Fruit fly (Drosophila melanogaster) whole organism, embryonic: ENCODE data around the gene Polr1D.
A peak's percentile ranks its signal among the peaks of the same experiment; 100 is the strongest.

Experiments used
- Ada2b ChIP-seq: fragments of 200-800 bp; sonication (Bioruptor generic); IDR thresholded peaks from 2 replicates; pipeline ENCODE4 v1.3.6; 2022; ENCODE audit warnings: missing biosample characterization, missing genetic modification characterization
- CG10543 ChIP-seq: fragments of 200-800 bp; sonication (Bioruptor generic); optimal IDR thresholded peaks from 3 replicates; lab custom pipeline; 2017; ENCODE audit warnings: missing biosample characterization, mild to moderate bottlenecking, missing genetic modification characterization, moderate library complexity
- CG11723 ChIP-seq: fragments of 200-800 bp; sonication (Bioruptor generic); optimal IDR thresholded peaks from 2 replicates; lab custom pipeline; 2017; ENCODE audit warnings: missing biosample characterization, mild to moderate bottlenecking, missing genetic modification characterization
- CG12391 ChIP-seq: fragments of 200-800 bp; sonication (Bioruptor generic); optimal IDR thresholded peaks from 3 replicates; lab custom pipeline; 2018; ENCODE audit warnings: missing biosample characterization, mild to moderate bottlenecking, missing genetic modification characterization, moderate library complexity
- CG13775 ChIP-seq: fragments of 200-800 bp; sonication (Bioruptor generic); optimal IDR thresholded peaks from 3 replicates; lab custom pipeline; 2017; ENCODE audit warnings: missing biosample characterization, mild to moderate bottlenecking, missing genetic modification characterization
- CG14014 ChIP-seq: fragments of 200-800 bp; sonication (Bioruptor generic); IDR thresholded peaks from 2 replicates; pipeline ENCODE4 v1.3.6; 2022; ENCODE audit warnings: missing biosample characterization, missing genetic modification characterization
- CG15479 ChIP-seq: fragments of 200-800 bp; sonication (Bioruptor generic); optimal IDR thresholded peaks from 3 replicates; lab custom pipeline; 2019; ENCODE audit warnings: missing biosample characterization, mild to moderate bottlenecking, missing genetic modification characterization, moderate library complexity
- CG15514 ChIP-seq: fragments of 200-800 bp; sonication (Bioruptor generic); optimal IDR thresholded peaks from 3 replicates; lab custom pipeline; 2017; ENCODE audit warnings: missing biosample characterization, missing genetic modification characterization, mild to moderate bottlenecking, moderate library complexity, missing genetic modification reagents
- CG16863 ChIP-seq: fragments of 200-800 bp; sonication (Bioruptor generic); optimal IDR thresholded peaks from 3 replicates; lab custom pipeline; 2016; ENCODE audit warnings: missing biosample characterization, missing genetic modification characterization
- CG2712 ChIP-seq: fragments of 200-800 bp; optimal IDR thresholded peaks from 3 replicates; lab custom pipeline; 2019; ENCODE audit warnings: missing biosample characterization, mild to moderate bottlenecking, missing genetic modification characterization, moderate library complexity
- CG2889 ChIP-seq: fragments of 200-800 bp; sonication (Bioruptor generic); IDR thresholded peaks from 3 replicates; pipeline ENCODE4 v1.3.6; 2022; ENCODE audit warnings: missing biosample characterization, missing genetic modification characterization
- CG3065 ChIP-seq: fragments of 200-800 bp; sonication (Bioruptor generic); optimal IDR thresholded peaks from 2 replicates; lab custom pipeline; 2016; ENCODE audit warnings: missing biosample characterization, missing genetic modification characterization
- CG34224 ChIP-seq: fragments of 200-800 bp; sonication (Bioruptor generic); IDR thresholded peaks from 3 replicates; pipeline ENCODE4 v1.3.6; 2022; ENCODE audit warnings: missing biosample characterization, missing genetic modification characterization; ENCODE audit not compliant: partially characterized antibody
- CG3726 ChIP-seq: fragments of 200-800 bp; sonication (Bioruptor generic); IDR thresholded peaks from 3 replicates; pipeline ENCODE4, ENCODE4 v1.3.6; 2022; ENCODE audit warnings: missing biosample characterization, missing genetic modification characterization
- CG42726 ChIP-seq: fragments of 200-800 bp; sonication (Bioruptor generic); IDR thresholded peaks from 2 replicates; pipeline ENCODE4 v1.3.6; 2022; ENCODE audit warnings: missing biosample characterization, missing genetic modification characterization; ENCODE audit not compliant: partially characterized antibody
- CG6175 ChIP-seq: fragments of 200-800 bp; sonication (Bioruptor generic); IDR thresholded peaks from 3 replicates; pipeline ENCODE4 v1.3.6; 2022; ENCODE audit warnings: missing biosample characterization, missing genetic modification characterization
- CG9797 ChIP-seq: fragments of 200-800 bp; sonication (Bioruptor generic); optimal IDR thresholded peaks from 3 replicates; lab custom pipeline; 2018; ENCODE audit warnings: missing biosample characterization, mild to moderate bottlenecking, missing genetic modification characterization
- CG9876 ChIP-seq: fragments of 200-800 bp; sonication (Bioruptor generic); optimal IDR thresholded peaks from 2 replicates; lab custom pipeline; 2016; ENCODE audit warnings: missing biosample characterization, missing genetic modification characterization
- CHES-1-like ChIP-seq: fragments of 200-800 bp; sonication (Bioruptor generic); optimal IDR thresholded peaks from 2 replicates; lab custom pipeline; 2016; ENCODE audit warnings: missing biosample characterization, missing genetic modification characterization
- Gug ChIP-seq: fragments of 200-800 bp; sonication (Bioruptor generic); IDR thresholded peaks from 4 replicates; pipeline ENCODE4 v1.3.6; 2022; ENCODE audit warnings: missing biosample characterization, missing genetic modification characterization
- Hmx ChIP-seq: fragments of 200-800 bp; sonication (Bioruptor generic); optimal IDR thresholded peaks from 2 replicates; lab custom pipeline; 2016; ENCODE audit warnings: missing biosample characterization, missing genetic modification characterization
- MTF-1 ChIP-seq: fragments of 200-800 bp; sonication (Bioruptor generic); optimal IDR thresholded peaks from 2 replicates; lab custom pipeline; 2018; ENCODE audit warnings: missing biosample characterization, mild to moderate bottlenecking, missing genetic modification characterization, borderline replicate concordance
- Mad ChIP-seq: fragments of 200-800 bp; sonication (Bioruptor generic); optimal IDR thresholded peaks from 2 replicates; lab custom pipeline; 2016; ENCODE audit warnings: missing biosample characterization, missing genetic modification characterization
- Mrtf ChIP-seq: fragments of 200-800 bp; sonication (Bioruptor generic); IDR thresholded peaks from 3 replicates; pipeline ENCODE4 v1.3.6; 2022; ENCODE audit warnings: missing biosample characterization, missing genetic modification characterization
- Optix ChIP-seq: fragments of 200-800 bp; sonication (Bioruptor generic); IDR thresholded peaks from 3 replicates; pipeline ENCODE4 v1.3.6; 2022; ENCODE audit warnings: missing biosample characterization, missing genetic modification characterization
- Ravus ChIP-seq: fragments of 200-800 bp; sonication (Bioruptor generic); IDR thresholded peaks from 2 replicates; pipeline ENCODE4 v1.3.6; 2022; ENCODE audit warnings: missing biosample characterization, missing genetic modification characterization
- Sry-β ChIP-seq: fragments of 200-800 bp; sonication (Bioruptor generic); optimal IDR thresholded peaks from 2 replicates; lab custom pipeline; 2018; ENCODE audit warnings: missing biosample characterization, mild to moderate bottlenecking, missing genetic modification characterization, moderate library complexity
- TFAM ChIP-seq: fragments of 200-800 bp; sonication (Bioruptor generic); optimal IDR thresholded peaks from 2 replicates; lab custom pipeline; 2017; ENCODE audit warnings: missing biosample characterization, missing genetic modification characterization, inconsistent platforms
- YL-1 ChIP-seq: fragments of 200-800 bp; sonication (Bioruptor generic); optimal IDR thresholded peaks from 3 replicates; lab custom pipeline; 2017; ENCODE audit warnings: missing biosample characterization, mild to moderate bottlenecking, missing genetic modification characterization
- amos ChIP-seq: fragments of 200-800 bp; sonication (Bioruptor generic); IDR thresholded peaks from 2 replicates; pipeline ENCODE4 v1.3.6; 2022; ENCODE audit warnings: missing biosample characterization, missing genetic modification characterization; ENCODE audit not compliant: partially characterized antibody
- bsh ChIP-seq, 2 experiments: fragments of 200-800 bp; sonication (Bioruptor generic); optimal IDR thresholded peaks; 2 replicates each; lab custom pipeline; 2017 to 2018; ENCODE audit warnings: mild to moderate bottlenecking in 2 of 2, missing biosample characterization in 2 of 2, missing genetic modification characterization in 2 of 2, moderate library complexity in 1 of 2
- chif ChIP-seq, 2 experiments: fragments of 200-800 bp; sonication (Bioruptor generic); optimal IDR thresholded peaks; 3 replicates each; lab custom pipeline; 2016; ENCODE audit warnings: missing biosample characterization in 2 of 2, missing genetic modification characterization in 2 of 2
- chinmo ChIP-seq: fragments of 200-800 bp; sonication (Bioruptor generic); IDR thresholded peaks from 4 replicates; pipeline ENCODE4 v1.3.6; 2022; ENCODE audit warnings: missing biosample characterization, missing genetic modification characterization; ENCODE audit not compliant: partially characterized antibody
- chn ChIP-seq: fragments of 200-800 bp; sonication (Bioruptor generic); optimal IDR thresholded peaks from 2 replicates; lab custom pipeline; 2016; ENCODE audit warnings: missing biosample characterization, missing genetic modification characterization
- en ChIP-seq: fragments of 200-800 bp; sonication (Bioruptor generic); optimal IDR thresholded peaks from 2 replicates; lab custom pipeline; 2016; ENCODE audit warnings: missing biosample characterization, missing genetic modification characterization
- fd102C ChIP-seq: fragments of 200-800 bp; sonication (Bioruptor generic); optimal IDR thresholded peaks from 2 replicates; lab custom pipeline; 2018; ENCODE audit warnings: missing biosample characterization, mild to moderate bottlenecking, missing genetic modification characterization, moderate library complexity
- grn ChIP-seq: fragments of 200-800 bp; sonication (Bioruptor generic); optimal IDR thresholded peaks from 3 replicates; lab custom pipeline; 2017; ENCODE audit warnings: missing biosample characterization, missing genetic modification characterization
- onecut ChIP-seq: fragments of 200-800 bp; sonication (Bioruptor generic); IDR thresholded peaks from 2 replicates; pipeline ENCODE4 v1.3.6; 2022; ENCODE audit warnings: missing biosample characterization, missing genetic modification characterization
- psq ChIP-seq: fragments of 200-800 bp; sonication (Bioruptor generic); optimal IDR thresholded peaks from 2 replicates; lab custom pipeline; 2017; ENCODE audit warnings: missing biosample characterization, missing genetic modification characterization
- pum ChIP-seq: fragments of 200-800 bp; sonication (Bioruptor generic); optimal IDR thresholded peaks from 2 replicates; lab custom pipeline; 2016; ENCODE audit warnings: missing biosample characterization, missing genetic modification characterization
- pzg ChIP-seq: fragments of 200-800 bp; sonication (Bioruptor generic); optimal IDR thresholded peaks from 3 replicates; lab custom pipeline; 2018; ENCODE audit warnings: missing biosample characterization, mild to moderate bottlenecking, missing genetic modification characterization, moderate library complexity
- sima ChIP-seq: fragments of 200-800 bp; sonication (Bioruptor generic); optimal IDR thresholded peaks from 2 replicates; lab custom pipeline; 2016; ENCODE audit warnings: missing biosample characterization, missing genetic modification characterization
- slbo ChIP-seq: fragments of 200-800 bp; sonication (Bioruptor generic); IDR thresholded peaks from 2 replicates; pipeline ENCODE4 v1.3.6; 2022; ENCODE audit warnings: missing biosample characterization, missing genetic modification characterization
- slp2 ChIP-seq: fragments of 200-800 bp; sonication (Bioruptor generic); optimal IDR thresholded peaks from 2 replicates; lab custom pipeline; 2016; ENCODE audit warnings: missing biosample characterization, missing genetic modification characterization
- tll ChIP-seq, 2 experiments: fragments of 200-800 bp in 1 of 2; fragments of >200 bp in 1 of 2; sonication (Bioruptor generic) in 1 of 2; optimal IDR thresholded peaks; 2 replicates each; lab custom pipeline; 2017 to 2019; ENCODE audit warnings: missing biosample characterization in 2 of 2, missing genetic modification characterization in 2 of 2, mild to moderate bottlenecking in 1 of 2, moderate library complexity in 1 of 2
- twi ChIP-seq: fragments of 200-800 bp; optimal IDR thresholded peaks from 2 replicates; lab custom pipeline; 2019; ENCODE audit warnings: missing biosample characterization, mild to moderate bottlenecking, missing genetic modification characterization, moderate library complexity
- zfh2 ChIP-seq: fragments of 200-800 bp; sonication (Bioruptor generic); optimal IDR thresholded peaks from 2 replicates; lab custom pipeline; 2016; ENCODE audit warnings: missing biosample characterization, missing genetic modification characterization

Gene Polr1D

dm6 chr2L:19133465-19134365, 1.3 kb downstream of the Polr1D start, which contains the start of gene brat (continued):
- no peak for TF ChIP-seq MTF-1 (GFP tag; lab: Kevin White, UChicago)
- TF ChIP-seq onecut, result 0 out of 2 replicates have a peak, but pooled peaks have one; percentile 11
- TF ChIP-seq Mrtf, result no peak
- TF ChIP-seq CG15514 (GFP tag; lab: Kevin White, UChicago), result peak; percentile 88
- no peak for TF ChIP-seq CG11723 (GFP tag; lab: Kevin White, UChicago)
- TF ChIP-seq Optix (GFP tag; lab: Robert Waterston, UW), result no peak
- TF ChIP-seq Gug (GFP tag; lab: Robert Waterston, UW), result peak; percentile 21; the same call in 1 of the 4 replicates
- TF ChIP-seq YL-1 (GFP tag; lab: Kevin White, UChicago), result peak; percentile 40
- peak; percentile 84 for TF ChIP-seq amos
- peak; percentile 61 for TF ChIP-seq CG10543 (GFP tag; lab: Kevin White, UChicago)
- TF ChIP-seq chif (GFP tag; optimal IDR thresholded peaks at IDR 0.05; lab: Kevin White, UChicago), result peak; percentile 22 to 57
- TF ChIP-seq TFAM (GFP tag; lab: Kevin White, UChicago), result no peak
- no peak for TF ChIP-seq sima (GFP tag; lab: Kevin White, UChicago)
- peak; percentile 38; the same call in 1 of the 2 replicates for TF ChIP-seq CG14014 (GFP tag; lab: Robert Waterston, UW)
- TF ChIP-seq chinmo (GFP tag; lab: Robert Waterston, UW), result peak; percentile 81; the same call in 2 of the 4 replicates
- TF ChIP-seq slbo (GFP tag; lab: Robert Waterston, UW), result peak; percentile 61; the same call in 1 of the 2 replicates
- TF ChIP-seq CG12391 (tag; lab: Kevin White, UChicago), result peak; percentile 59
- TF ChIP-seq slp2 (GFP tag; lab: Kevin White, UChicago), result peak; percentile 42
- TF ChIP-seq grn (GFP tag; lab: Kevin White, UChicago), result no peak
- peak; percentile 71 for TF ChIP-seq pzg (GFP tag; lab: Kevin White, UChicago)
- TF ChIP-seq Hmx (GFP tag; lab: Kevin White, UChicago), result no peak
- TF ChIP-seq CHES-1-like (GFP tag; lab: Kevin White, UChicago), result peak; percentile 86
- no peak for TF ChIP-seq psq (GFP tag; lab: Kevin White, UChicago)
- TF ChIP-seq bsh (GFP tag; optimal IDR thresholded peaks at IDR 0.05; lab: Kevin White, UChicago), result peak in 1 of 2 experiments; percentile 6
- no peak for TF ChIP-seq CG2889 (GFP tag; lab: Robert Waterston, UW)
- peak; percentile 40 for TF ChIP-seq pum (GFP tag; lab: Kevin White, UChicago)
- TF ChIP-seq CG9876 (GFP tag; lab: Kevin White, UChicago), result peak; percentile 44
- TF ChIP-seq Ada2b (GFP tag; lab: Robert Waterston, UW), result peak; percentile 24; the same call in 1 of the 2 replicates
- TF ChIP-seq CG2712, result peak; percentile 61
- TF ChIP-seq tll (GFP tag; optimal IDR thresholded peaks at IDR 0.05; lab: Kevin White, UChicago), result peak in 1 of 2 experiments; percentile 36
- TF ChIP-seq Sry-β, result peak; percentile 89
- peak; percentile 91 for TF ChIP-seq CG34224 (GFP tag; lab: Robert Waterston, UW)
- TF ChIP-seq CG15479 (GFP tag; lab: Kevin White, UChicago), result peak; percentile 3
- TF ChIP-seq CG6175 (GFP tag; lab: Robert Waterston, UW), result no peak
- TF ChIP-seq CG16863 (GFP tag; lab: Kevin White, UChicago), result peak; percentile 78
- TF ChIP-seq twi (tag; lab: Kevin White, UChicago), result peak; percentile 46
- TF ChIP-seq CG9797 (GFP tag; lab: Kevin White, UChicago), result peak; percentile 27
- TF ChIP-seq en, result peak; percentile 14
- TF ChIP-seq zfh2 (GFP tag; lab: Kevin White, UChicago), result peak; percentile 76
- no peak for TF ChIP-seq CG3726 (GFP tag; lab: Robert Waterston, UW)
- TF ChIP-seq CG42726 (GFP tag; lab: Robert Waterston, UW), result 0 out of 2 replicates have a peak, but pooled peaks have one; percentile 53
- TF ChIP-seq fd102C (GFP tag; lab: Kevin White, UChicago), result no peak
- TF ChIP-seq chn, result peak; percentile 5
- TF ChIP-seq CG13775, result peak; percentile 51
- no peak for TF ChIP-seq Ravus (GFP tag; lab: Robert Waterston, UW)
- no peak for TF ChIP-seq Mad (GFP tag; lab: Kevin White, UChicago)
- TF ChIP-seq CG3065 (GFP tag; lab: Kevin White, UChicago), result no peak
